Worm (Caenorhabditis elegans): Measurements from ENCODE around the gene dhhc-10.
A peak's percentile ranks its signal among the peaks of the same experiment; 100 is the strongest.

DNA sequence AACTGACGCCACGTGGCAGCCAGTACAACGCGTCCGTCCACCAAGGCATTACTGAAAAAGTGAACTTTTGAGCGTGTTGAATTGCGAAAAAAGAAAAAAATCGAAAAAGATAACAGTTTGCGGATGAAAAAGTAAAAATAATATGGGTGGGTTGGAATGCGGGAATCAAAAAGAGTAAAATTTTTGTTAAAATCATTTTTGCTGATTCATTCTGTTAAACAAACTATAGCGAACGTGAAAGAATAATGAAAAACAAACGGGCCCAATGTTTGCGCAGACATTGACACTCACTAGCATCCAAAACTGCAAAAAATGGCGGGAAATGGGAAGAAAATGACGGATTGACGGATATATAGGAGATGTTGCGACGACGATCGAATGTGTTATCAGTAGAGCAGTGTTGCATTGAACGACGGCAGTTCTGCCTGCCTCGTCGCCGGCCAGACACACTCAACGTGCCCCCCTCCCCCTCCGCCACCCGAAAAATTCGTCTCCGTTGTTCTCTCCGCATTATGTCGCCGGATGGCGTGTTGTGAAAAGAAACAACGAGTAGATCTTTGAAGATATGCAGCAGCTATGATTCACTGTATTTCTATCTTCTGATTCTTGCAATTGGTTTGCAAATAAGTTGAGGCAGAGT is 7.4 kb upstream of the dhhc-10 start, which contains the start of gene hyl-2:
- TF ChIP-seq T22C8.4 (GFP tag; IDR thresholded peaks at IDR 0.05) (no peak), flt-1 (GFP tag; IDR thresholded peaks at IDR 0.05) (no peak), ztf-23 (GFP tag; IDR thresholded peaks at IDR 0.05) (0 out of 2 replicates have a peak, but pooled peaks have one; percentile 31), ref-1 (GFP tag; conservative IDR thresholded peaks at IDR 0.05) (no peak), klf-2 (GFP tag; conservative IDR thresholded peaks at IDR 0.05) (no peak)

Data from whole organism, midembryonic.